Worm (Caenorhabditis elegans) whole organism, L4 larva: ENCODE data around the gene K02F6.7.

Experiments used
- T20F7.1 ChIP-seq: fragments of 200-800 bp; sonication (Bioruptor generic); optimal IDR thresholded peaks from 2 replicates; lab custom pipeline; 2018; ENCODE audit warnings: mild to moderate bottlenecking, missing genetic modification characterization, missing compliant biosample characterization
- aha-1 ChIP-seq: fragments of 150-350 bp; peaks from one replicate; lab custom pipeline; 2014; ENCODE audit warnings: missing biosample characterization, missing genetic modification characterization
- ama-1 ChIP-seq: fragments of 150-350 bp; optimal IDR thresholded peaks from 2 replicates; lab custom pipeline; 2014; ENCODE audit warnings: inconsistent platforms, mixed read lengths
- dmd-9 ChIP-seq: fragments of 200-800 bp; sonication (Bioruptor generic); IDR thresholded peaks from 2 replicates; pipeline ENCODE4 v1.3.6; 2022; ENCODE audit warnings: missing genetic modification reagents, missing genetic modification characterization, missing compliant biosample characterization
- lin-13 ChIP-seq: fragments of 150-350 bp; optimal IDR thresholded peaks from 2 replicates; lab custom pipeline; 2014; ENCODE audit warnings: missing biosample characterization, missing genetic modification reagents, missing genetic modification characterization
- mep-1 ChIP-seq: fragments of 150-350 bp; sonication (generic microtip); optimal IDR thresholded peaks from 3 replicates; lab custom pipeline; 2014; ENCODE audit warnings: missing biosample characterization, missing genetic modification characterization
- nhr-237 ChIP-seq: sonication (generic microtip); optimal IDR thresholded peaks from 2 replicates; lab custom pipeline; 2017; ENCODE audit warnings: missing biosample characterization, missing genetic modification characterization
- nhr-25 ChIP-seq: sonication (generic microtip); optimal IDR thresholded peaks from 2 replicates; lab custom pipeline; 2017; ENCODE audit warnings: missing genetic modification characterization, mild to moderate bottlenecking, missing compliant biosample characterization, antibody characterized with exemption, moderate library complexity, borderline replicate concordance; ENCODE audit not compliant: insufficient read depth
- nhr-41 ChIP-seq: fragments of 200-800 bp; sonication (Bioruptor generic); IDR thresholded peaks from 2 replicates; pipeline ENCODE4 v1.3.6; 2022; ENCODE audit warnings: missing genetic modification reagents, missing genetic modification characterization, missing compliant biosample characterization
- unc-62 ChIP-seq, 3 experiments: fragments of 150-350 bp in 1 of 3; sonication (generic microtip); optimal IDR thresholded peaks in 2 of 3; peaks in 1 of 3; 1 replicate in 1 of 3; 2 replicates in 2 of 3; lab custom pipeline; 2014 to 2017; ENCODE audit warnings: missing biosample characterization in 3 of 3, missing genetic modification characterization in 3 of 3, missing genetic modification reagents in 3 of 3, missing genotype in 1 of 3
- zag-1 ChIP-seq: fragments of 150-350 bp; optimal IDR thresholded peaks from 2 replicates; lab custom pipeline; 2014; ENCODE audit warnings: missing biosample characterization, missing genetic modification characterization

DNA sequence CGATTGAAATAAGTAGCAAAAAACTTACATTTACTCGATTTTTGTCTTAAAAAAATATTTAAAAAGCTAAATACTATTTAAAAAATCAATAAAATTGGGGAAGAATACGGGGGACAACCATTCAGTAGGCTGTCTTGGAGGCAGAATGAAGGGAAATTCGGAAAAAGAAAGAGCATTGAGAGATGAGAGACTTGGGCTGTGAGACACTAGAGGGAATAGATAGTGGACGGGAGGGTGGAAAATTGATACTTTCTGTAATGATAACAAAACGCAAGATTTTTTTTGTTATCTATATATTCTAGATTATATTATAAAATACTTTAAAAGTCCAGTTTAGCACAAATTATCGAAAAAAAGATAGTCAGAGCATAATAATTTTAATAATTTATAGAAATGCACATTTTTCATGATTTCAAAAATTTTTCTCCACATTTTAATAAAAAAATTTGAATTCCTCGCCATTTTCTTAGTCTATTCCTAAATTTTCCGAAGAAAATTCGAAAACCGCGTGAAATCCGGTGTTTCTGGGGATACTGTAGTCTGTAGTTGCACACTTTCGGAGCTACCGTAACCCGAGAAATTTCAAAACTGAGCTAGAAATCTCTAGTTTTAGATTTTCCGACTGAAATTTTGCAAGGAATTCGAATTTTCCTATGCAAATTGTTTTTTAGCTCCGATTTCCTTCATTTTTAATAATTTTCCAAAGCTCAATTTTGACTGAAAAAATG lies 33.8 kb downstream of the K02F6.7 start:
- TF ChIP-seq mep-1 (no peak), unc-62 (GFP tag; optimal IDR thresholded peaks at IDR 0.05 in 1 of 2; lab: Kevin White, UChicago) (no peak), unc-62 (tag; optimal IDR thresholded peaks at IDR 0.05; lab: Kevin White, UChicago) (no peak), zag-1 (tag; lab: Kevin White, UChicago) (no peak), nhr-237 (tag; lab: Kevin White, UChicago) (no peak), nhr-41 (GFP tag; lab: Robert Waterston, UW) (no peak), nhr-25 (tag; lab: Kevin White, UChicago) (no peak), T20F7.1 (GFP tag; lab: Kevin White, UChicago) (no peak), dmd-9 (GFP tag; lab: Robert Waterston, UW) (no peak), ama-1 (lab: Kevin White, UChicago) (no peak), aha-1 (tag; lab: Kevin White, UChicago) (no peak), lin-13 (GFP tag; lab: Kevin White, UChicago) (no peak)
